Worm (Caenorhabditis elegans): Measurements from ENCODE around the gene C15C8.7.

C15C8.7 gene

ce11 chrV:12733465-12734248, 11.2 kb downstream of the C15C8.7 start, which contains the start of the genes dhs-21 and xbx-9 (continued):
- TF ChIP-seq nhr-67 (tag; optimal IDR thresholded peaks at IDR 0.05): no peak
- TF ChIP-seq egl-27 (tag; optimal IDR thresholded peaks at IDR 0.05): no peak
- TF ChIP-seq ceh-9 (tag; optimal IDR thresholded peaks at IDR 0.05): no peak
- no peak for TF ChIP-seq fkh-2 (tag; optimal IDR thresholded peaks at IDR 0.05)
- TF ChIP-seq pha-4 (tag; optimal IDR thresholded peaks at IDR 0.05): peak; percentile 12
- no peak for TF ChIP-seq mml-1 (tag; optimal IDR thresholded peaks at IDR 0.05)
- TF ChIP-seq nhr-11 (tag; optimal IDR thresholded peaks at IDR 0.05): no peak
- no peak for TF ChIP-seq fkh-10 (GFP tag; optimal IDR thresholded peaks at IDR 0.05)
- no peak for TF ChIP-seq lin-15B (tag; optimal IDR thresholded peaks at IDR 0.05)

- TF ChIP-seq pqm-1 (tag; optimal IDR thresholded peaks at IDR 0.05): peak; percentile 77
- TF ChIP-seq elt-1 (tag; optimal IDR thresholded peaks at IDR 0.05): no peak
- peak; percentile 87 for TF ChIP-seq elt-2 (tag; optimal IDR thresholded peaks at IDR 0.05)
- TF ChIP-seq fkh-2 (tag; optimal IDR thresholded peaks at IDR 0.05): no peak
- TF ChIP-seq pha-4 (tag; optimal IDR thresholded peaks at IDR 0.05): peak; percentile 23
Measured at ce11 chrV:12732734-12733133, 12.1 kb downstream of the C15C8.7 start.

- no peak for TF ChIP-seq ceh-28 (tag; optimal IDR thresholded peaks at IDR 0.05)
- TF ChIP-seq unc-39 (tag; optimal IDR thresholded peaks at IDR 0.05): no peak
- TF ChIP-seq fkh-2 (tag; optimal IDR thresholded peaks at IDR 0.05): no peak
- no peak for TF ChIP-seq nhr-25 (tag; optimal IDR thresholded peaks at IDR 0.05)
- no peak for TF ChIP-seq pha-4 (tag; optimal IDR thresholded peaks at IDR 0.05)
- no peak for TF ChIP-seq unc-62 (GFP tag; optimal IDR thresholded peaks at IDR 0.05)
- TF ChIP-seq nhr-43 (tag; optimal IDR thresholded peaks at IDR 0.05; ENCODE audit: poor library complexity, severe bottlenecking): no peak
Measured at ce11 chrV:12729220-12729619, 15.6 kb downstream of the C15C8.7 start, which contains the start of gene R11D1.10. R11D1.10 (plus strand) TSS chrV:12729520.

- TF ChIP-seq ceh-9 (tag; optimal IDR thresholded peaks at IDR 0.05) (no peak), nhr-237 (tag; optimal IDR thresholded peaks at IDR 0.05) (no peak), ZK546.5 (tag; optimal IDR thresholded peaks at IDR 0.05) (no peak), lin-15B (tag; optimal IDR thresholded peaks at IDR 0.05) (peak; percentile 99), nhr-23 (tag; optimal IDR thresholded peaks at IDR 0.05) (peak; percentile 93), fkh-2 (tag; optimal IDR thresholded peaks at IDR 0.05) (no peak), lin-39 (tag; optimal IDR thresholded peaks at IDR 0.05) (peak; percentile 79), fos-1 (tag; optimal IDR thresholded peaks at IDR 0.05) (no peak), nhr-11 (tag; optimal IDR thresholded peaks at IDR 0.05) (peak; percentile 48), pha-4 (tag; optimal IDR thresholded peaks at IDR 0.05) (peak; percentile 98), ztf-11 (tag; optimal IDR thresholded peaks at IDR 0.05) (no peak), mml-1 (tag; optimal IDR thresholded peaks at IDR 0.05) (no peak), snpc-4 (tag; optimal IDR thresholded peaks at IDR 0.05) (peak; percentile 91), egl-27 (tag; optimal IDR thresholded peaks at IDR 0.05) (no peak), ceh-28 (tag; optimal IDR thresholded peaks at IDR 0.05) (no peak), elt-2 (tag; optimal IDR thresholded peaks at IDR 0.05) (peak; percentile 72), nhr-28 (tag; optimal IDR thresholded peaks at IDR 0.05) (no peak), jun-1 (tag; optimal IDR thresholded peaks at IDR 0.05) (peak; percentile 38), egl-5 (tag; optimal IDR thresholded peaks at IDR 0.05) (peak; percentile 95), mdl-1 (tag; optimal IDR thresholded peaks at IDR 0.05) (no peak), nhr-43 (tag; optimal IDR thresholded peaks at IDR 0.05; ENCODE audit: poor library complexity, severe bottlenecking) (peak; percentile 24), nhr-67 (tag; optimal IDR thresholded peaks at IDR 0.05) (no peak), daf-12 (tag; optimal IDR thresholded peaks at IDR 0.05) (no peak), eor-1 (tag; optimal IDR thresholded peaks at IDR 0.05) (no peak), ama-1 (optimal IDR thresholded peaks at IDR 0.05) (peak; percentile 4), skn-1 (tag; optimal IDR thresholded peaks at IDR 0.05) (peak; percentile 42), pqm-1 (tag; optimal IDR thresholded peaks at IDR 0.05) (peak; percentile 68), lsy-12 (tag; optimal IDR thresholded peaks at IDR 0.05) (peak; percentile 30), unc-62 (GFP tag; optimal IDR thresholded peaks at IDR 0.05) (no peak), aly-2 (tag; optimal IDR thresholded peaks at IDR 0.05) (no peak), elt-3 (tag; optimal IDR thresholded peaks at IDR 0.05) (no peak), nhr-77 (tag; optimal IDR thresholded peaks at IDR 0.05) (no peak), unc-39 (tag; optimal IDR thresholded peaks at IDR 0.05) (no peak), nhr-25 (tag; optimal IDR thresholded peaks at IDR 0.05) (peak; percentile 90), tbx-2 (tag; optimal IDR thresholded peaks at IDR 0.05) (peak; percentile 10), fkh-10 (GFP tag; optimal IDR thresholded peaks at IDR 0.05) (peak; percentile 49), sea-2 (GFP tag; optimal IDR thresholded peaks at IDR 0.05) (no peak), ztf-4 (tag; optimal IDR thresholded peaks at IDR 0.05) (no peak), nfya-1 (tag; optimal IDR thresholded peaks at IDR 0.05; ENCODE audit: insufficient read depth) (peak; percentile 89), elt-1 (tag; optimal IDR thresholded peaks at IDR 0.05) (no peak), nhr-76 (tag; optimal IDR thresholded peaks at IDR 0.05) (no peak), ceh-16 (tag; optimal IDR thresholded peaks at IDR 0.05) (no peak)
Measured at ce11 chrV:12728062-12728665, 16.7 kb downstream of the C15C8.7 start, which contains the start of the genes rpl-28 and mrpl-49. rpl-28 (minus strand) TSS chrV:12728112. mrpl-49 (plus strand) TSS chrV:12728631.
